Worm (Caenorhabditis elegans): ENCODE results near the gene aex-3.

DNA sequence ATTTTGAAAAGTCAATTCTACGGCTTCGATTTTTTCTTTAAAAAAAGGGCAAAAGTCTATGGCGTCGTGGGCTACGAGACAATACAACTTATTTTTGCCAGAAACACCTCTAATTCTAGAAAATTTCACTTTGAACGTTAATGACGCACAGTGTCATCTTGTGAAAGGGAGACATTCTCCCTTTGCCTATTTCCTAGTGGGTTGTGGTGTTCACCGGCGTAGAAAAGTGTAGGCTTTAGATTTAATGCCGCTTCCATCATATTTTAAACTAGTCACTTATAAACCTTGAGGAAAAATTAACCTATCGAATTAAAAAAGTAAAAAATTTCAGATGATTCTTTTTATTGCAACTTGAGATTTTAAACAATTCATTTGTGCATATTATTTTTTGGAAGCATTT, 25.8 kb upstream of the aex-3 start:
- TF ChIP-seq cog-1 (tag; optimal IDR thresholded peaks at IDR 0.05), result no peak
- TF ChIP-seq klf-2 (GFP tag; conservative IDR thresholded peaks at IDR 0.05), result no peak
- TF ChIP-seq flt-1 (GFP tag; IDR thresholded peaks at IDR 0.05), result no peak
